Worm (Caenorhabditis elegans): ENCODE data around the gene fbxb-55.

ce11 chrIV:4076690-4077295, 8.2 kb downstream of the fbxb-55 start:
- no peak for TF ChIP-seq unc-39 (tag; optimal IDR thresholded peaks at IDR 0.05)
- no peak for TF ChIP-seq nhr-237 (tag; optimal IDR thresholded peaks at IDR 0.05)
- no peak for TF ChIP-seq nhr-28 (tag; optimal IDR thresholded peaks at IDR 0.05)
- TF ChIP-seq snpc-4 (tag; optimal IDR thresholded peaks at IDR 0.05): no peak
- TF ChIP-seq mab-5 (tag; optimal IDR thresholded peaks at IDR 0.05): no peak
- no peak for TF ChIP-seq tbx-8 (GFP tag; optimal IDR thresholded peaks at IDR 0.05)
- TF ChIP-seq lin-13 (tag; optimal IDR thresholded peaks at IDR 0.05): no peak
- TF ChIP-seq unc-62 (GFP tag; optimal IDR thresholded peaks at IDR 0.05): no peak
- no peak for TF ChIP-seq pha-4 (tag; optimal IDR thresholded peaks at IDR 0.05)
- TF ChIP-seq ces-1 (GFP tag; optimal IDR thresholded peaks at IDR 0.05): no peak
- no peak for TF ChIP-seq elt-3 (tag; optimal IDR thresholded peaks at IDR 0.05)
- TF ChIP-seq ceh-39 (tag; optimal IDR thresholded peaks at IDR 0.05): no peak
- no peak for TF ChIP-seq lsy-2 (tag; optimal IDR thresholded peaks at IDR 0.05)
- TF ChIP-seq nhr-12 (tag; optimal IDR thresholded peaks at IDR 0.05): no peak
